Worm (Caenorhabditis elegans) whole organism, L4 larva: Measurements from ENCODE around the gene nid-1.
"Not testable (repeated sequence)": the region's sequence is repeated elsewhere in the genome, so short reads cannot be mapped to it uniquely, and the experiment has no call there.

ENCODE experiments used
- D1046.2 ChIP-seq: fragments of 200-800 bp; sonication (Bioruptor generic); IDR thresholded peaks from 2 replicates; pipeline ENCODE4 v1.3.6; 2022; ENCODE audit warnings: missing genetic modification characterization, missing compliant biosample characterization
- F49E8.2 ChIP-seq: sonication (generic microtip); optimal IDR thresholded peaks from 2 replicates; lab custom pipeline; 2016; ENCODE audit warnings: missing compliant biosample characterization, mild to moderate bottlenecking, missing genetic modification characterization, borderline replicate concordance
- R02D3.7 ChIP-seq: fragments of 150-350 bp; sonication (generic microtip); optimal IDR thresholded peaks from 3 replicates; lab custom pipeline; 2014; ENCODE audit warnings: missing biosample characterization, missing genetic modification characterization
- T26A8.4 ChIP-seq: fragments of 200-800 bp; sonication (Bioruptor generic); IDR thresholded peaks from 2 replicates; pipeline ENCODE4 v1.3.6; 2022; ENCODE audit warnings: missing genetic modification characterization, missing compliant biosample characterization
- Y5F2A.4 ChIP-seq: fragments of 200-800 bp; sonication (Bioruptor generic); optimal IDR thresholded peaks from 2 replicates; lab custom pipeline; 2018; ENCODE audit warnings: mild to moderate bottlenecking, missing genetic modification characterization, missing compliant biosample characterization
- Y75B8A.6 ChIP-seq: fragments of 200-800 bp; sonication (Bioruptor generic); IDR thresholded peaks from 2 replicates; pipeline ENCODE4 v1.3.6; 2022; ENCODE audit warnings: missing genetic modification reagents, missing genetic modification characterization, missing compliant biosample characterization
- ZK337.2 ChIP-seq: fragments of 200-800 bp; sonication (Bioruptor generic); IDR thresholded peaks from 2 replicates; pipeline ENCODE4 v1.3.6; 2022; ENCODE audit warnings: missing genetic modification reagents, missing genetic modification characterization, missing compliant biosample characterization
- ceh-32 ChIP-seq: sonication (generic microtip); optimal IDR thresholded peaks from 2 replicates; lab custom pipeline; 2016; ENCODE audit warnings: mild to moderate bottlenecking, missing genetic modification characterization, missing compliant biosample characterization; ENCODE audit not compliant: poor library complexity
- ceh-44 ChIP-seq: fragments of 200-800 bp; sonication (Bioruptor generic); IDR thresholded peaks from 2 replicates; pipeline ENCODE4 v1.3.6; 2022; ENCODE audit warnings: missing genetic modification reagents, missing genetic modification characterization, missing compliant biosample characterization
- ceh-82 ChIP-seq: sonication (generic microtip); optimal IDR thresholded peaks from 2 replicates; lab custom pipeline; 2017; ENCODE audit warnings: missing biosample characterization, missing genetic modification characterization
- ces-1 ChIP-seq: fragments of 150-350 bp; sonication (generic microtip); optimal IDR thresholded peaks from 4 replicates; lab custom pipeline; 2014; ENCODE audit warnings: missing biosample characterization, missing genetic modification reagents, missing genetic modification characterization
- cey-2 ChIP-seq: sonication (generic microtip); optimal IDR thresholded peaks from 3 replicates; lab custom pipeline; 2017; ENCODE audit warnings: missing genetic modification characterization, mild to moderate bottlenecking, missing compliant biosample characterization, antibody characterized with exemption, borderline replicate concordance; ENCODE audit not compliant: insufficient read depth
- daf-16 ChIP-seq, 3 experiments: sonication (generic microtip); optimal IDR thresholded peaks; 2 replicates each; lab custom pipeline; 2016 to 2017; ENCODE audit warnings: missing genetic modification characterization in 3 of 3, missing genetic modification reagents in 3 of 3, mild to moderate bottlenecking in 2 of 3, missing compliant biosample characterization in 2 of 3, missing biosample characterization in 1 of 3, moderate library complexity in 1 of 3
- dmd-8 ChIP-seq: fragments of 200-800 bp; sonication (Bioruptor generic); IDR thresholded peaks from 2 replicates; pipeline ENCODE4 v1.3.6; 2022; ENCODE audit warnings: missing genetic modification characterization, missing compliant biosample characterization
- dve-1 ChIP-seq: sonication (generic microtip); optimal IDR thresholded peaks from 2 replicates; lab custom pipeline; 2017; ENCODE audit warnings: antibody characterized with exemption, mild to moderate bottlenecking, missing genetic modification characterization, missing compliant biosample characterization; ENCODE audit not compliant: insufficient read depth
- hlh-11 ChIP-seq: fragments of 200-800 bp; sonication (Bioruptor generic); optimal IDR thresholded peaks from 2 replicates; lab custom pipeline; 2018; ENCODE audit warnings: mild to moderate bottlenecking, missing genetic modification characterization, missing compliant biosample characterization
- jun-1 ChIP-seq: fragments of 150-350 bp; optimal IDR thresholded peaks from 2 replicates; lab custom pipeline; 2014; ENCODE audit warnings: missing biosample characterization, missing genetic modification reagents, missing genetic modification characterization
- lim-7 ChIP-seq: fragments of 200-800 bp; sonication (Bioruptor generic); IDR thresholded peaks from 2 replicates; pipeline ENCODE4 v1.3.6; 2022; ENCODE audit warnings: missing genetic modification characterization, missing compliant biosample characterization
- lin-39 ChIP-seq: fragments of 150-350 bp; optimal IDR thresholded peaks from 2 replicates; lab custom pipeline; 2014; ENCODE audit warnings: missing biosample characterization, missing genetic modification reagents, missing genetic modification characterization
- madf-5 ChIP-seq, 2 experiments: fragments of 200-800 bp; sonication (Bioruptor generic); IDR thresholded peaks; 2 replicates each; pipeline ENCODE4 v1.3.6; 2022; ENCODE audit warnings: missing compliant biosample characterization in 2 of 2, missing genetic modification characterization in 2 of 2
- madf-9 ChIP-seq: fragments of 200-800 bp; sonication (Bioruptor generic); conservative IDR thresholded peaks from 2 replicates; pipeline ENCODE4 v1.3.6; 2022; ENCODE audit warnings: missing genetic modification reagents, missing genetic modification characterization, missing compliant biosample characterization
- mdt-29 ChIP-seq: fragments of 200-800 bp; sonication (Bioruptor generic); IDR thresholded peaks from 2 replicates; pipeline ENCODE4 v1.3.6; 2022; ENCODE audit warnings: missing genetic modification reagents, missing genetic modification characterization, missing compliant biosample characterization
- mep-1 ChIP-seq: fragments of 150-350 bp; sonication (generic microtip); optimal IDR thresholded peaks from 3 replicates; lab custom pipeline; 2014; ENCODE audit warnings: missing biosample characterization, missing genetic modification characterization
- mes-2 ChIP-seq: sonication (generic microtip); optimal IDR thresholded peaks from 2 replicates; lab custom pipeline; 2016; ENCODE audit warnings: missing genotype, mild to moderate bottlenecking, missing genetic modification characterization, missing compliant biosample characterization; ENCODE audit not compliant: poor library complexity, severe bottlenecking
- mxl-3 ChIP-seq: fragments of 200-800 bp; sonication (Bioruptor generic); optimal IDR thresholded peaks from 2 replicates; lab custom pipeline; 2018; ENCODE audit warnings: mild to moderate bottlenecking, missing genetic modification characterization, missing compliant biosample characterization
- nhr-10 ChIP-seq: fragments of 150-350 bp; optimal IDR thresholded peaks from 2 replicates; lab custom pipeline; 2014; ENCODE audit warnings: missing biosample characterization, missing genetic modification characterization
- nhr-11 ChIP-seq: fragments of 150-350 bp; optimal IDR thresholded peaks from 2 replicates; lab custom pipeline; 2014; ENCODE audit warnings: missing biosample characterization, missing genetic modification characterization
- nhr-111 ChIP-seq: fragments of 200-800 bp; sonication (Bioruptor generic); optimal IDR thresholded peaks from 2 replicates; lab custom pipeline; 2018; ENCODE audit warnings: mild to moderate bottlenecking, missing genetic modification characterization, missing compliant biosample characterization
- nhr-25 ChIP-seq: sonication (generic microtip); optimal IDR thresholded peaks from 2 replicates; lab custom pipeline; 2017; ENCODE audit warnings: missing genetic modification characterization, mild to moderate bottlenecking, missing compliant biosample characterization, antibody characterized with exemption, moderate library complexity, borderline replicate concordance; ENCODE audit not compliant: insufficient read depth
- nhr-28 ChIP-seq: fragments of 150-350 bp; optimal IDR thresholded peaks from 2 replicates; lab custom pipeline; 2014; ENCODE audit warnings: missing biosample characterization, missing genetic modification characterization
- nhr-41 ChIP-seq: fragments of 200-800 bp; sonication (Bioruptor generic); IDR thresholded peaks from 2 replicates; pipeline ENCODE4 v1.3.6; 2022; ENCODE audit warnings: missing genetic modification reagents, missing genetic modification characterization, missing compliant biosample characterization
- nhr-6 ChIP-seq: fragments of 150-350 bp; optimal IDR thresholded peaks from 2 replicates; lab custom pipeline; 2014; ENCODE audit warnings: missing biosample characterization, missing genetic modification characterization
- nhr-77 ChIP-seq: fragments of 150-350 bp; optimal IDR thresholded peaks from 2 replicates; lab custom pipeline; 2014; ENCODE audit warnings: missing biosample characterization, missing genetic modification characterization
- pha-4 ChIP-seq, 2 experiments: fragments of 150-350 bp in 1 of 2; fragments of 200-800 bp in 1 of 2; sonication (Bioruptor generic) in 1 of 2; IDR thresholded peaks in 1 of 2; optimal IDR thresholded peaks in 1 of 2; 2 replicates each; pipeline versions ENCODE4 v1.3.6 to Lab custom; 2014 to 2022; ENCODE audit warnings: missing genetic modification characterization in 2 of 2, missing genetic modification reagents in 2 of 2, missing biosample characterization in 1 of 2, missing compliant biosample characterization in 1 of 2
- php-3 ChIP-seq: fragments of 200-800 bp; sonication (Bioruptor generic); IDR thresholded peaks from 2 replicates; pipeline ENCODE4 v1.3.6; 2022; ENCODE audit warnings: missing genetic modification reagents, missing genetic modification characterization, missing compliant biosample characterization
- pqm-1 ChIP-seq: sonication (generic microtip); optimal IDR thresholded peaks from 2 replicates; lab custom pipeline; 2017; ENCODE audit warnings: missing biosample characterization, missing genetic modification characterization
- snpc-4 ChIP-seq: fragments of 150-350 bp; optimal IDR thresholded peaks from 2 replicates; lab custom pipeline; 2014; ENCODE audit warnings: missing biosample characterization, missing genetic modification characterization
- spr-1 ChIP-seq: sonication (generic microtip); optimal IDR thresholded peaks from 2 replicates; lab custom pipeline; 2016; ENCODE audit warnings: mild to moderate bottlenecking, missing genetic modification characterization, missing compliant biosample characterization
- spr-3 ChIP-seq: fragments of 200-800 bp; sonication (Bioruptor generic); optimal IDR thresholded peaks from 2 replicates; lab custom pipeline; 2018; ENCODE audit warnings: mild to moderate bottlenecking, missing genetic modification characterization, missing compliant biosample characterization
- tag-97 ChIP-seq: fragments of 200-800 bp; sonication (Bioruptor generic); IDR thresholded peaks from 2 replicates; pipeline ENCODE4 v1.3.6; 2022; ENCODE audit warnings: missing genetic modification characterization, missing compliant biosample characterization
- unc-130 ChIP-seq: sonication (generic microtip); optimal IDR thresholded peaks from 2 replicates; lab custom pipeline; 2016; ENCODE audit warnings: missing genetic modification reagents, missing genetic modification characterization, missing compliant biosample characterization
- vab-7 ChIP-seq: fragments of 200-800 bp; sonication (Bioruptor generic); IDR thresholded peaks from 2 replicates; pipeline ENCODE4 v1.3.6; 2022; ENCODE audit warnings: missing genetic modification reagents, missing genetic modification characterization, missing compliant biosample characterization
- zfp-3 ChIP-seq: fragments of 200-800 bp; sonication (Bioruptor generic); conservative IDR thresholded peaks from 2 replicates; pipeline ENCODE4 v1.3.6; 2022; ENCODE audit warnings: missing genetic modification reagents, missing genetic modification characterization, missing compliant biosample characterization
- ztf-11 ChIP-seq: fragments of 150-350 bp; optimal IDR thresholded peaks from 2 replicates; lab custom pipeline; 2014; ENCODE audit warnings: missing biosample characterization, missing genetic modification characterization

nid-1 gene

DNA sequence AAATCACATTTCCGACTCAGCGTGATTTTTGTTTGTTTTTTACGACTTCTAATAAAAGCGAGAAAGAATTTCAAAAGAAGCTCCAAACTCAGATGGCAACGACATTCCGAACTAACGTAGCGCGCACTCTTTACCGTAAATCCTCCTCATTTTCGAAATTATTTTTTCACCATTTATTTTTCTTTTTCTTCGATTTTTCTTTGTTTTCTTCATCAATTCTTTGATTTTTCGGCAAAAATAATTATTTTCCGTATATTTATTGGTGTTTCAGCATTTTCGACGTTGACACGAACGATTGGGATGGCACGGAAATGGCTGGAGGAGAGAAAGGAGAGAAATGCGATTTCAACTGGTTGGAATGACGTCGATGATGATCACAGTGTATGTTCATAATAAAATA lies 44.3 kb upstream of the nid-1 start, which contains the start of gene T07F10.5:
TSS of gene T07F10.5 (plus strand) at position 301 of the 400 bp plus-strand sequence.
- not testable (repeated sequence) for TF ChIP-seq lim-7 (GFP tag; lab: Robert Waterston, UW); nhr-10; T26A8.4 (GFP tag; lab: Robert Waterston, UW)

DNA sequence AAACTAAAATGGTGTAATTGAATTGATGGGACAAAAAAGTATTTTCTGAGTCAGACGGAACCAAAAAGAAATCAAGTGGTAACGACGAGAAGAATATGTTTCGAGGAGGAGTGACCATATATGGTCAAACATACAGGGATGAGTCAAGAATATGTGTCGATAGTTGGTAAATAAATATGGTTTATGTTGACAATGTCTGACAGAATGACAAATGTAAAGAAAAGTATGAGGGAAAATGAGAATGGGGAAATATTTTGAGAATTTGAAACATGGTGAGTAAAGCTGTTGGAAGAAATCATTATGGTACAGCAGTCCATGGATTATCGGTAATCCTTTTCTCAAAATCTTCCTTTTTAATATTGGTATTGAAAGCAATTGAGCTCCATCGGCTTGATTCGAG lies 41.9 kb upstream of the nid-1 start, which contains the start of gene nspg-1:
TSS of gene nspg-1 (minus strand) at position 101 of the 400 bp plus-strand sequence.
- peak; percentile 27 for TF ChIP-seq nhr-6 (tag; lab: Kevin White, UChicago)
- TF ChIP-seq Y5F2A.4 (GFP tag; lab: Kevin White, UChicago) = no peak
- TF ChIP-seq R02D3.7 (tag; lab: Kevin White, UChicago) = no peak
- TF ChIP-seq, all 104 proteins: peak for 1

DNA sequence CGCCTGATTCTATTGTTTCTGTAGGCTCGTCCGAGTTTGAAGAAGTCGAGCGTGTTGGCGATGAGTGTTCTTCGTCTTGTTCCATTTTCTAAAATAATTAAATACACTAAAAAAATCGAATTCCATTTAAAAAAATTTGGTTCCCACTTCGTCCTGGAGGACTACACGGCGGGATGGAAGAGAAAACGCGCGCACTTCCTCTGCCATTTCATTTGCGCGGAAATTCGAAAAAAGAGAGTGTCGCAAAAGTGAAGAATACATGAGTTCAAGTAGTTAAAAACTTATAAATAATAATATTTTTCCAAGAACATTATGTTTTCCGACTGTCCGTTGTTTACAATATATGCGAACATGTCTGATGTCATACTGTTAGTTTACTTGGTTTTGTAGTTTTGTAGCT lies 40.0 kb upstream of the nid-1 start, which contains the start of gene T07F10.3:
TSS of gene T07F10.3 (minus strand) at position 98 of the 400 bp plus-strand sequence.
- TF ChIP-seq pqm-1 (tag; lab: Kevin White, UChicago) (no peak), D1046.2 (GFP tag; lab: Robert Waterston, UW) (0 out of 2 replicates have a peak, but pooled peaks have one; percentile 41), Y75B8A.6 (GFP tag; lab: Robert Waterston, UW) (no peak), nhr-111 (no peak), daf-16 (GFP tag; optimal IDR thresholded peaks at IDR 0.05; lab: Kevin White, UChicago) (peak in 1 of 2 experiments; percentile 41), daf-16 (tag; optimal IDR thresholded peaks at IDR 0.05; lab: Kevin White, UChicago) (peak; percentile 41), nhr-28 (tag; lab: Kevin White, UChicago) (peak; percentile 69), unc-130 (GFP tag; lab: Kevin White, UChicago) (peak; percentile 93), ceh-44 (GFP tag; lab: Robert Waterston, UW) (peak; percentile 46; the same call in 1 of the 2 replicates), madf-9 (GFP tag; lab: Robert Waterston, UW) (peak; percentile 87), cey-2 (tag; lab: Kevin White, UChicago) (no peak), snpc-4 (no peak), spr-3 (peak; percentile 45), php-3 (GFP tag; lab: Robert Waterston, UW) (0 out of 2 replicates have a peak, but pooled peaks have one; percentile 29), mep-1 (tag; lab: Kevin White, UChicago) (no peak), ceh-32 (no peak), F49E8.2 (tag; lab: Kevin White, UChicago) (peak; percentile 45), nhr-6 (tag; lab: Kevin White, UChicago) (peak; percentile 97), mdt-29 (peak; percentile 71), ces-1 (peak; percentile 25), mes-2 (peak; percentile 100), dve-1 (tag; lab: Kevin White, UChicago) (peak; percentile 77), ZK337.2 (GFP tag; lab: Robert Waterston, UW) (peak; percentile 97), hlh-11 (tag; lab: Kevin White, UChicago) (peak; percentile 64), spr-1 (tag; lab: Kevin White, UChicago) (peak; percentile 69), jun-1 (tag; lab: Kevin White, UChicago) (no peak), ztf-11 (tag; lab: Kevin White, UChicago) (no peak), nhr-77 (peak; percentile 45), mxl-3 (peak; percentile 41), nhr-25 (tag; lab: Kevin White, UChicago) (no peak), tag-97 (GFP tag; lab: Robert Waterston, UW) (peak; percentile 81; the same call in 1 of the 2 replicates), ceh-82 (no peak), vab-7 (GFP tag; lab: Robert Waterston, UW) (peak; percentile 57; the same call in 1 of the 2 replicates), nhr-41 (GFP tag; lab: Robert Waterston, UW) (no peak), nhr-11 (tag; lab: Kevin White, UChicago) (peak; percentile 47), pha-4 (GFP tag; IDR thresholded peaks at IDR 0.05; lab: Robert Waterston, UW) (peak; percentile 59; the same call in 1 of the 2 replicates), pha-4 (tag; optimal IDR thresholded peaks at IDR 0.05; lab: Kevin White, UChicago) (no peak), madf-5 (GFP tag; IDR thresholded peaks at IDR 0.05; lab: Robert Waterston, UW) (no peak; a peak in 1 of 4 replicates), lin-39 (tag; lab: Kevin White, UChicago) (no peak), dmd-8 (GFP tag; lab: Robert Waterston, UW) (no peak), zfp-3 (GFP tag; lab: Robert Waterston, UW) (peak; percentile 81; the same call in 1 of the 2 replicates)
